Worm (Caenorhabditis elegans) whole organism, mixed stage, embryonic: Measurements from ENCODE around the gene fbxb-98.

Source experiments
- elt-3 ChIP-seq: fragments of 150-350 bp; optimal IDR thresholded peaks from 2 replicates; lab custom pipeline; 2014; ENCODE audit warnings: missing biosample characterization, missing genetic modification characterization
- nhr-237 ChIP-seq: fragments of 150-350 bp; optimal IDR thresholded peaks from 2 replicates; lab custom pipeline; 2014; ENCODE audit warnings: missing biosample characterization, missing genetic modification characterization

- TF ChIP-seq nhr-237 (tag; lab: Kevin White, UChicago) (no peak), elt-3 (no peak)
Measured at ce11 chrII:1870875-1871592, 8.6 kb downstream of the fbxb-98 start, which contains the start of gene math-10.
